Worm (Caenorhabditis elegans): ENCODE results near the gene nhr-256.

Gene nhr-256

ce11 chrV:1781922-1782321 lies 38.4 kb downstream of the nhr-256 start, which contains the start of gene F36H9.5:
F36H9.5 (minus strand) TSS chrV:1782022.
- TF ChIP-seq him-1 (tag; optimal IDR thresholded peaks at IDR 0.05) (no peak), dao-5 (tag; optimal IDR thresholded peaks at IDR 0.05) (no peak), W03F9.2 (tag; optimal IDR thresholded peaks at IDR 0.05) (no peak)

- TF ChIP-seq W03F9.2 (tag; optimal IDR thresholded peaks at IDR 0.05), result no peak
Measured at ce11 chrV:1788157-1788556, 44.6 kb downstream of the nhr-256 start, which contains the start of gene F36H9.2. F36H9.2 (plus strand) TSS chrV:1788457.

- no peak for TF ChIP-seq dao-5 (tag; optimal IDR thresholded peaks at IDR 0.05)
- TF ChIP-seq W03F9.2 (tag; optimal IDR thresholded peaks at IDR 0.05), result no peak
- TF ChIP-seq him-1 (tag; optimal IDR thresholded peaks at IDR 0.05), result no peak
Measured at ce11 chrV:1789495-1789894, 45.9 kb downstream of the nhr-256 start.

ce11 chrV:1794218-1794617 lies 50.6 kb downstream of the nhr-256 start, which contains the start of gene F36H9.1:
F36H9.1 (plus strand) TSS chrV:1794518.
- no peak for TF ChIP-seq him-1 (tag; optimal IDR thresholded peaks at IDR 0.05)
- no peak for TF ChIP-seq dao-5 (tag; optimal IDR thresholded peaks at IDR 0.05)
- TF ChIP-seq W03F9.2 (tag; optimal IDR thresholded peaks at IDR 0.05), result no peak

Measured in whole organism, L4/young adult.